Worm (Caenorhabditis elegans) whole organism, young adult: ENCODE data around the gene sprp-4.
A peak's percentile ranks its signal among the peaks of the same experiment; 100 is the strongest.

Source experiments
- B0019.2 ChIP-seq: fragments of 200-800 bp; sonication (Bioruptor generic); conservative IDR thresholded peaks from 2 replicates; pipeline ENCODE4 v1.3.6; 2022; ENCODE audit warnings: missing genetic modification reagents, missing genetic modification characterization, missing compliant biosample characterization
- B0261.1 ChIP-seq: sonication (generic microtip); optimal IDR thresholded peaks from 2 replicates; lab custom pipeline; 2016; ENCODE audit warnings: mild to moderate bottlenecking, missing genetic modification characterization, moderate library complexity, missing compliant biosample characterization
- B0336.3 ChIP-seq: fragments of 200-800 bp; sonication (Bioruptor generic); IDR thresholded peaks from 2 replicates; pipeline ENCODE4 v1.3.6; 2022; ENCODE audit warnings: missing genetic modification characterization, missing compliant biosample characterization
- F57A8.1 ChIP-seq: fragments of 200-800 bp; sonication (Bioruptor generic); optimal IDR thresholded peaks from 2 replicates; lab custom pipeline; 2018; ENCODE audit warnings: mild to moderate bottlenecking, missing genetic modification characterization, moderate library complexity, missing compliant biosample characterization
- F57C9.4 ChIP-seq: sonication (generic microtip); optimal IDR thresholded peaks from 2 replicates; lab custom pipeline; 2017; ENCODE audit warnings: mild to moderate bottlenecking, missing genetic modification characterization, missing compliant biosample characterization
- K12H6.12 ChIP-seq: fragments of 200-800 bp; sonication (Bioruptor generic); optimal IDR thresholded peaks from 2 replicates; lab custom pipeline; 2018; ENCODE audit warnings: mild to moderate bottlenecking, missing genetic modification characterization, missing compliant biosample characterization
- T07F8.4 ChIP-seq: sonication (generic microtip); optimal IDR thresholded peaks from 2 replicates; lab custom pipeline; 2016; ENCODE audit warnings: mild to moderate bottlenecking, missing genetic modification characterization, moderate library complexity, missing compliant biosample characterization
- T26A5.8 ChIP-seq: sonication (generic microtip); optimal IDR thresholded peaks from 2 replicates; lab custom pipeline; 2016; ENCODE audit warnings: missing genetic modification characterization, missing compliant biosample characterization
- Y53F4B.3 ChIP-seq: fragments of 200-800 bp; sonication (Bioruptor generic); IDR thresholded peaks from 2 replicates; pipeline ENCODE4 v1.3.6; 2022; ENCODE audit warnings: missing genetic modification reagents, missing genetic modification characterization, missing compliant biosample characterization
- attf-5 ChIP-seq: fragments of 200-800 bp; sonication (Bioruptor generic); optimal IDR thresholded peaks from 2 replicates; lab custom pipeline; 2018; ENCODE audit warnings: mild to moderate bottlenecking, missing genetic modification characterization, missing compliant biosample characterization
- bed-1 ChIP-seq: fragments of 200-800 bp; sonication (Bioruptor generic); IDR thresholded peaks from 2 replicates; pipeline ENCODE4 v1.3.6; 2022; ENCODE audit warnings: missing genetic modification reagents, missing genetic modification characterization, missing compliant biosample characterization
- cebp-1 ChIP-seq, 2 experiments: fragments of 200-800 bp in 1 of 2; sonication (Bioruptor generic) in 1 of 2; sonication (generic microtip) in 1 of 2; IDR thresholded peaks in 1 of 2; optimal IDR thresholded peaks in 1 of 2; 2 replicates each; pipeline versions ENCODE4 v1.3.6 to Lab custom; 2017 to 2022; ENCODE audit warnings: missing compliant biosample characterization in 2 of 2, missing genetic modification characterization in 2 of 2, mild to moderate bottlenecking in 1 of 2, missing genetic modification reagents in 1 of 2, moderate library complexity in 1 of 2
- cebp-2 ChIP-seq: fragments of 200-800 bp; sonication (Bioruptor generic); IDR thresholded peaks from 2 replicates; pipeline ENCODE4 v1.3.6; 2022; ENCODE audit warnings: missing genetic modification characterization, missing compliant biosample characterization
- ceh-27 ChIP-seq: fragments of 200-800 bp; sonication (Bioruptor generic); optimal IDR thresholded peaks from 2 replicates; lab custom pipeline; 2018; ENCODE audit warnings: mild to moderate bottlenecking, missing genetic modification characterization, moderate library complexity, missing compliant biosample characterization
- ceh-40 ChIP-seq: fragments of 200-800 bp; sonication (Bioruptor generic); IDR thresholded peaks from 2 replicates; pipeline ENCODE4 v1.3.6; 2022; ENCODE audit warnings: missing genetic modification characterization, missing compliant biosample characterization
- die-1 ChIP-seq: sonication (generic microtip); optimal IDR thresholded peaks from 2 replicates; lab custom pipeline; 2016; ENCODE audit warnings: missing genotype, mild to moderate bottlenecking, missing genetic modification characterization, missing compliant biosample characterization
- egl-44 ChIP-seq: fragments of 200-800 bp; sonication (Bioruptor generic); IDR thresholded peaks from 2 replicates; pipeline ENCODE4 v1.3.6; 2022; ENCODE audit warnings: missing genetic modification reagents, missing genetic modification characterization, missing compliant biosample characterization
- ekl-4 ChIP-seq: fragments of 200-800 bp; sonication (Bioruptor generic); IDR thresholded peaks from 2 replicates; pipeline ENCODE4 v1.3.6; 2022; ENCODE audit warnings: missing genetic modification reagents, missing genetic modification characterization, missing compliant biosample characterization
- ets-4 ChIP-seq: fragments of 200-800 bp; sonication (Bioruptor generic); optimal IDR thresholded peaks from 2 replicates; lab custom pipeline; 2018; ENCODE audit warnings: mild to moderate bottlenecking, missing genetic modification characterization, missing compliant biosample characterization
- him-1 ChIP-seq: sonication (generic microtip); optimal IDR thresholded peaks from 2 replicates; lab custom pipeline; 2016; ENCODE audit warnings: missing genotype, missing genetic modification reagents, missing genetic modification characterization, missing compliant biosample characterization
- lag-1 ChIP-seq: fragments of 200-800 bp; sonication (Bioruptor generic); IDR thresholded peaks from 2 replicates; pipeline ENCODE4 v1.3.6; 2022; ENCODE audit warnings: missing genetic modification reagents, missing genetic modification characterization, missing compliant biosample characterization
- lin-40 ChIP-seq: sonication (generic microtip); optimal IDR thresholded peaks from 2 replicates; lab custom pipeline; 2016; ENCODE audit warnings: missing genetic modification characterization, mild to moderate bottlenecking, missing compliant biosample characterization, missing genotype, missing genetic modification reagents
- lir-1 ChIP-seq: fragments of 200-800 bp; sonication (Bioruptor generic); conservative IDR thresholded peaks from 2 replicates; pipeline ENCODE4 v1.3.6; 2022; ENCODE audit warnings: missing genetic modification reagents, missing genetic modification characterization, missing compliant biosample characterization
- madf-8 ChIP-seq: fragments of 200-800 bp; sonication (Bioruptor generic); conservative IDR thresholded peaks from 2 replicates; pipeline ENCODE4 v1.3.6; 2022; ENCODE audit warnings: missing genetic modification reagents, missing genetic modification characterization, missing compliant biosample characterization
- mel-28 ChIP-seq: sonication (generic microtip); optimal IDR thresholded peaks from 2 replicates; lab custom pipeline; 2016; ENCODE audit warnings: borderline replicate concordance, mild to moderate bottlenecking, missing genetic modification characterization, missing compliant biosample characterization
- mxl-1 ChIP-seq: sonication (generic microtip); optimal IDR thresholded peaks from 2 replicates; lab custom pipeline; 2016; ENCODE audit warnings: missing genetic modification characterization, missing compliant biosample characterization
- nfya-2 ChIP-seq: fragments of 200-800 bp; sonication (Bioruptor generic); IDR thresholded peaks from 2 replicates; pipeline ENCODE4 v1.3.6; 2022; ENCODE audit warnings: missing genetic modification reagents, missing genetic modification characterization, missing compliant biosample characterization
- nfyb-1 ChIP-seq: fragments of 200-800 bp; sonication (Bioruptor generic); IDR thresholded peaks from 2 replicates; pipeline ENCODE4 v1.3.6; 2022; ENCODE audit warnings: missing genetic modification reagents, missing genetic modification characterization, missing compliant biosample characterization
- nhr-120 ChIP-seq: fragments of 200-800 bp; sonication (Bioruptor generic); IDR thresholded peaks from 2 replicates; pipeline ENCODE4 v1.3.6; 2022; ENCODE audit warnings: missing genetic modification characterization, missing compliant biosample characterization
- nhr-90 ChIP-seq: sonication (generic microtip); optimal IDR thresholded peaks from 2 replicates; lab custom pipeline; 2016; ENCODE audit warnings: missing genotype, mild to moderate bottlenecking, missing genetic modification characterization, missing compliant biosample characterization
- rcor-1 ChIP-seq: fragments of 200-800 bp; sonication (Bioruptor generic); IDR thresholded peaks from 2 replicates; pipeline ENCODE4 v1.3.6; 2022; ENCODE audit warnings: missing genetic modification reagents, missing genetic modification characterization, missing compliant biosample characterization
- rec-8 ChIP-seq, 2 experiments: sonication (generic microtip); optimal IDR thresholded peaks; 2 replicates each; lab custom pipeline; 2016; ENCODE audit warnings: mild to moderate bottlenecking in 2 of 2, missing genetic modification characterization in 2 of 2, missing genetic modification reagents in 2 of 2, missing genotype in 2 of 2, missing biosample characterization in 1 of 2, missing compliant biosample characterization in 1 of 2, moderate library complexity in 1 of 2
- rpc-1 ChIP-seq, 2 experiments: fragments of 150-350 bp in 1 of 2; sonication (generic microtip) in 1 of 2; optimal IDR thresholded peaks; 2 replicates each; lab custom pipeline; 2014 to 2018; ENCODE audit warnings: missing biosample characterization in 1 of 2, missing genetic modification characterization in 1 of 2, missing genetic modification reagents in 1 of 2, missing genotype in 1 of 2
- sea-2 ChIP-seq: fragments of 200-800 bp; sonication (Bioruptor generic); IDR thresholded peaks from 2 replicates; pipeline ENCODE4 v1.3.6; 2022; ENCODE audit warnings: missing genetic modification characterization, missing compliant biosample characterization
- snpc-1.1 ChIP-seq: sonication (generic microtip); optimal IDR thresholded peaks from 2 replicates; lab custom pipeline; 2017; ENCODE audit warnings: missing genetic modification characterization, mild to moderate bottlenecking, missing compliant biosample characterization, antibody characterized with exemption, moderate library complexity, missing genotype, missing genetic modification reagents; ENCODE audit not compliant: insufficient read depth
- tbp1 ChIP-seq: fragments of 200-800 bp; sonication (Bioruptor generic); optimal IDR thresholded peaks from 2 replicates; lab custom pipeline; 2018; ENCODE audit warnings: mild to moderate bottlenecking, missing genetic modification characterization, missing compliant biosample characterization
- zim-3 ChIP-seq: sonication (generic microtip); optimal IDR thresholded peaks from 2 replicates; lab custom pipeline; 2017; ENCODE audit warnings: mild to moderate bottlenecking, missing genetic modification characterization, moderate library complexity, missing compliant biosample characterization
- ztf-18 ChIP-seq: sonication (generic microtip); optimal IDR thresholded peaks from 2 replicates; lab custom pipeline; 2016; ENCODE audit warnings: missing genotype, mild to moderate bottlenecking, missing genetic modification characterization, missing compliant biosample characterization
- ztf-25 ChIP-seq: fragments of 200-800 bp; sonication (Bioruptor generic); IDR thresholded peaks from 2 replicates; pipeline ENCODE4 v1.3.6; 2022; ENCODE audit warnings: missing genetic modification reagents, missing genetic modification characterization, missing compliant biosample characterization

Gene sprp-4

DNA sequence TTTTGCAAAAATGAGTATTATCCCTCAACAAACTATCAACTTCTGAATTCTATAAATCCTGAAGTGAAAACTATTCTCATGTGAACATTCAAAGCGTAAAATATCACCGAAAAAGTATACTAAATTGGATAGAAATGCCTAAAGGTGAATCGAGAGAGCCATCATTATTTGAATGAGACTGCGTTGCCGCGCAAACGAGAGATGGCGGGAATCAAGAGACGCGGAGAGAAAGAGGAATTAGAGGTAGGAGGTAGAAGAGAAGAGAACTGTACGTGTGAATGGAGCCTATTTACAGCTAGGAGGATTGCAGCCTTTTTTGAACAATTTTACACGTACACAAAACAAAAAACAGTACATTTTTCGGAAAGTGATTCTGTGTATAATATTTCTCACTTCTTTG is 6.1 kb upstream of the sprp-4 start:
- no peak for TF ChIP-seq sea-2

DNA sequence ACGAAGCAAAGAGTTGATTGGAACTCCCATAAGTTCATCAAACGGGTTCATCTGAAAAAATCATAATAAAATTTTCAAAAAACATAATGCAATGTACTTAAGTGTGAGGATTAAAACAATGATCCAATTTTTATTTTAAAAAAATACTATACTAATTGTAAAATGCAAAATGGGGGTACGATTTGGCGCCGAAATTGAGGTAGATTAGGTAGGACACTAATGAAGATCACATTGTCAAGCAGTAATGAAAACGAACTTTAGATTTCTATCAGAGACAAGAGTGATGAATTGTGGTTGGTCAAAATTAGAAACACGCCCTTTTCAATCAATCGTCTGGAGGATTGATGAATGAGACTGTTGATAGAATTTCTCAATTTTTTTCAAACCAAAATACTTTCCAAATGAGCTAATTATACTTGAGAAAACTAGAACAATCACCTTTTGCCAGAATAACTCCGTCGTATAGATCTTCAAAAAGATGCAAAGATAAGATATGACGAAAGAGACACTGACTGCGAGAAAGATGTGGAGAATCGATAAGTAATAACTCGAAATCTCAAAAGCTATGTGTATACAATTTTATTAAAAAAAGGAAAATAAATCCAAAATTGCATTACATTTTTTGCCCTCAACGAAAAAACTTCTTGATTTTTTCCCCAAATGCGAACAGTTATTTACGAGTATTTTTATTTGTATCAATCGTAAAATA is 4.6 kb upstream of the sprp-4 start, which contains the start of gene C06E2.5:
TSS of gene C06E2.5 (minus strand) at position 51 of the 709 bp plus-strand sequence.
- TF ChIP-seq ceh-27 (GFP tag; lab: Kevin White, UChicago) (no peak), ets-4 (GFP tag; lab: Kevin White, UChicago) (no peak), lir-1 (GFP tag; lab: Robert Waterston, UW) (no peak)

DNA sequence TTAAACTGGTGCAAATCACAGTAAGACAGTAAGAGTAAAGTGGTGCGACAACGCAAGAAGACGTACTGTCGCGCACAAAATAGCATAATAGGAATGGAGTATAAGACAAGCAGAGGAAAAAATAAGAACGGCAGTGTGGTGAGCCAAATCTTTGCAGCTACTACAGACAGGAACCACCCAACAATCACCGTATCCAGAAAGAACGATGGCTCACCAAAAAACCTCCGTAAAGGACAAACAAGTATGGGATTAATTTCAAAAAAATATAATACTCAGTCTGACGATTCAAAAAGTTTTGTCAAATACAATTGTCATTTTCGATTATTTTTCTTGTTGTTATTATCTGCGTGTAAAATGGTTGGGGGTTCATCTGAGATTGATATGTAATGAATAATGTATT is 985 bp upstream of the sprp-4 start:
- TF ChIP-seq F57C9.4 (no peak), lag-1 (GFP tag; lab: Robert Waterston, UW) (no peak), snpc-1.1 (tag; lab: Kevin White, UChicago) (no peak), ets-4 (GFP tag; lab: Kevin White, UChicago) (no peak), lin-40 (tag; lab: Kevin White, UChicago) (no peak), mel-28 (no peak), B0019.2 (GFP tag; lab: Robert Waterston, UW) (no peak), ekl-4 (no peak), B0336.3 (GFP tag; lab: Robert Waterston, UW) (no peak), rcor-1 (GFP tag; lab: Robert Waterston, UW) (no peak), B0261.1 (tag; lab: Kevin White, UChicago) (no peak), bed-1 (GFP tag; lab: Robert Waterston, UW) (no peak), K12H6.12 (tag; lab: Kevin White, UChicago) (no peak), cebp-2 (GFP tag; lab: Robert Waterston, UW) (no peak)

DNA sequence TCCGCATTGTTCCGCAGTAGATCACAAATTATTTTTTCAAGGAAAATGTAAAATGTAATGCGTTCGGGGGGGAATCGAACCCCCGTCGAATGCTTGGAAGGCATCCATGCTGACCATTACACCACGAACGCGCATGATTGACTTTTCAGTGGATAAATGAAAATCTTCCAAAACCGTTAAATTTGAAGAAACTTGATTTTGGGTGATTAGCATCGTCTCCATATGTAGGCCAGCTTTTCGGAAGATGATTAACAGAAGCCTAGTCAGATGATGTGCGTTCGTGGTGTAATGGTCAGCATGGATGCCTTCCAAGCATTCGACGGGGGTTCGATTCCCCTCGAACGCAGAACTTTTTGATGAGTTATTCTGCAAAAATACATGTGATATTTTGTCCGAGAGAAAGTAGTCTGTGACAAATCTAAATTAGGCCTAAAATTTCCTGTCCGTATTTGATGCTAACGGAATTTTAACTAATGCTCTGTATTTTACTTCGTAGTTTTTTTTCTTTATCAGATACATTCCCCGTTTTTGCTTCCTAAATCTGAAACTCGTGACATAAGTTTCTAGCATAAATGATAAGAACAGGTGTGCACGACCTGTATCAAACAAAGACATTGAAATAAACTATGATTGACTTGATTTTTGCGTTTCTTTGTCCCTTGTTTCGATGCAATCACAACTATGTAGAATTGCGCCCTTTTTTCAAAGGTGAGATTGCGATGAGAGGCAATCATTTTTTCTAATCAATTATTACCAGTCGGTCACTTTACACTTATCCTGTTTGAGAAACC is 6.8 kb downstream of the sprp-4 start, which contains the start of gene C28G1.10:
TSS of gene C28G1.10 (plus strand) at position 676 of the 791 bp plus-strand sequence.
- TF ChIP-seq nfya-2 (0 out of 2 replicates have a peak, but pooled peaks have one; percentile 27), nhr-120 (0 out of 2 replicates have a peak, but pooled peaks have one; percentile 67), rpc-1 (optimal IDR thresholded peaks at IDR 0.05; lab: Kevin White, UChicago) (peak; percentile 81), rpc-1 (tag; optimal IDR thresholded peaks at IDR 0.05; lab: Kevin White, UChicago) (peak; percentile 97), attf-5 (peak; percentile 25), tbp1 (GFP tag; lab: Kevin White, UChicago) (peak; percentile 85), him-1 (tag; lab: Kevin White, UChicago) (peak; percentile 43), cebp-1 (GFP tag; IDR thresholded peaks at IDR 0.05; lab: Robert Waterston, UW) (peak; percentile 15; the same call in 1 of the 2 replicates), cebp-1 (tag; optimal IDR thresholded peaks at IDR 0.05; lab: Kevin White, UChicago) (no peak), T26A5.8 (tag; lab: Kevin White, UChicago) (no peak), T07F8.4 (tag; lab: Kevin White, UChicago) (peak; percentile 27), ceh-40 (GFP tag; lab: Robert Waterston, UW) (peak; percentile 49; the same call in 1 of the 2 replicates), rec-8 (tag; optimal IDR thresholded peaks at IDR 0.05; lab: Kevin White, UChicago) (peak; percentile 17 to 24), B0261.1 (tag; lab: Kevin White, UChicago) (peak; percentile 76), bed-1 (GFP tag; lab: Robert Waterston, UW) (peak; percentile 81; the same call in 1 of the 2 replicates), madf-8 (GFP tag; lab: Robert Waterston, UW) (no peak), mxl-1 (peak; percentile 36), Y53F4B.3 (GFP tag; lab: Robert Waterston, UW) (peak; percentile 29), nfyb-1 (GFP tag; lab: Robert Waterston, UW) (peak; percentile 53; the same call in 1 of the 2 replicates), lag-1 (GFP tag; lab: Robert Waterston, UW) (0 out of 2 replicates have a peak, but pooled peaks have one; percentile 15), ztf-25 (GFP tag; lab: Robert Waterston, UW) (peak; percentile 80; the same call in 1 of the 2 replicates), F57A8.1 (no peak), ztf-18 (tag; lab: Kevin White, UChicago) (peak; percentile 18), egl-44 (peak; percentile 62; the same call in 1 of the 2 replicates), nhr-90 (tag; lab: Kevin White, UChicago) (peak; percentile 62), die-1 (tag; lab: Kevin White, UChicago) (peak; percentile 85), zim-3 (tag; lab: Kevin White, UChicago) (peak; percentile 45)
